Fruit fly (Drosophila melanogaster) whole organism, embryonic: Measurements from ENCODE around the gene Rnf146.

Experiments
- Awh ChIP-seq: fragments of 200-800 bp; sonication (Bioruptor generic); IDR thresholded peaks from 2 replicates; pipeline ENCODE4, ENCODE4 v1.3.6; 2022; ENCODE audit warnings: missing biosample characterization, missing genetic modification characterization
- CG10267 ChIP-seq: fragments of 200-800 bp; sonication (Bioruptor generic); optimal IDR thresholded peaks from 2 replicates; lab custom pipeline; 2018; ENCODE audit warnings: missing biosample characterization, mild to moderate bottlenecking, missing genetic modification characterization, moderate library complexity
- CG11695 ChIP-seq: fragments of 200-800 bp; sonication (Bioruptor generic); IDR thresholded peaks from 3 replicates; pipeline ENCODE4 v1.3.6; 2022; ENCODE audit warnings: missing biosample characterization, missing genetic modification characterization
- CG13624 ChIP-seq: fragments of 200-800 bp; sonication (Bioruptor generic); optimal IDR thresholded peaks from 2 replicates; lab custom pipeline; 2016; ENCODE audit warnings: missing biosample characterization, missing genetic modification characterization
- CG15601 ChIP-seq: fragments of 200-800 bp; sonication (Bioruptor generic); optimal IDR thresholded peaks from 3 replicates; lab custom pipeline; 2019; ENCODE audit warnings: missing biosample characterization, mild to moderate bottlenecking, missing genetic modification characterization, moderate library complexity
- CG17568 ChIP-seq: fragments of 200-800 bp; sonication (Bioruptor generic); optimal IDR thresholded peaks from 2 replicates; lab custom pipeline; 2018; ENCODE audit warnings: missing biosample characterization, mild to moderate bottlenecking, missing genetic modification characterization, moderate library complexity
- CG17802 ChIP-seq: fragments of 200-800 bp; sonication (Bioruptor generic); optimal IDR thresholded peaks from 2 replicates; lab custom pipeline; 2018; ENCODE audit warnings: missing biosample characterization, mild to moderate bottlenecking, missing genetic modification characterization, moderate library complexity
- CG1792 ChIP-seq: fragments of 200-800 bp; sonication (Bioruptor generic); optimal IDR thresholded peaks from 2 replicates; lab custom pipeline; 2016; ENCODE audit warnings: missing biosample characterization, missing genetic modification characterization
- CG18619 ChIP-seq: fragments of 200-800 bp; sonication (Bioruptor generic); optimal IDR thresholded peaks from 3 replicates; lab custom pipeline; 2017; ENCODE audit warnings: missing biosample characterization, mild to moderate bottlenecking, missing genetic modification characterization
- CG30020 ChIP-seq: fragments of 200-800 bp; optimal IDR thresholded peaks from 2 replicates; lab custom pipeline; 2019; ENCODE audit warnings: missing biosample characterization, mild to moderate bottlenecking, missing genetic modification characterization, moderate library complexity
- CG31365 ChIP-seq: fragments of 200-800 bp; sonication (Bioruptor generic); optimal IDR thresholded peaks from 2 replicates; lab custom pipeline; 2018; ENCODE audit warnings: missing biosample characterization, mild to moderate bottlenecking, missing genetic modification characterization
- CG31441 ChIP-seq: fragments of 200-800 bp; sonication (Bioruptor generic); IDR thresholded peaks from 2 replicates; pipeline ENCODE4 v1.3.6; 2022; ENCODE audit warnings: missing biosample characterization, missing genetic modification characterization
- CG32767 ChIP-seq: fragments of 200-800 bp; sonication (Bioruptor generic); IDR thresholded peaks from 2 replicates; pipeline ENCODE4 v1.3.6; 2022; ENCODE audit warnings: missing biosample characterization, missing genetic modification characterization
- CG33213 ChIP-seq: fragments of 200-800 bp; sonication (Bioruptor generic); optimal IDR thresholded peaks from 3 replicates; lab custom pipeline; 2016; ENCODE audit warnings: missing biosample characterization, missing genetic modification characterization
- CG3838 ChIP-seq: fragments of 200-800 bp; sonication (Bioruptor generic); optimal IDR thresholded peaks from 3 replicates; lab custom pipeline; 2016; ENCODE audit warnings: missing biosample characterization, missing genetic modification characterization
- CG5180 ChIP-seq: fragments of 200-800 bp; sonication (Bioruptor generic); optimal IDR thresholded peaks from 3 replicates; lab custom pipeline; 2017; ENCODE audit warnings: missing biosample characterization, missing genetic modification characterization, mild to moderate bottlenecking, moderate library complexity, missing genetic modification reagents
- CG6254 ChIP-seq: fragments of 200-800 bp; sonication (Bioruptor generic); optimal IDR thresholded peaks from 3 replicates; lab custom pipeline; 2017; ENCODE audit warnings: mild to moderate bottlenecking, missing biosample characterization, missing genetic modification reagents, missing genetic modification characterization
- CG6689 ChIP-seq: fragments of 200-800 bp; sonication (Bioruptor generic); IDR thresholded peaks from 2 replicates; pipeline ENCODE4 v1.3.6; 2022; ENCODE audit warnings: missing biosample characterization, missing genetic modification characterization
- CG7556 ChIP-seq: fragments of 200-800 bp; sonication (Bioruptor generic); optimal IDR thresholded peaks from 2 replicates; lab custom pipeline; 2017; ENCODE audit warnings: missing biosample characterization, mild to moderate bottlenecking, missing genetic modification characterization
- CG8281 ChIP-seq: fragments of 200-800 bp; sonication (Bioruptor generic); optimal IDR thresholded peaks from 2 replicates; lab custom pipeline; 2018; ENCODE audit warnings: missing biosample characterization, mild to moderate bottlenecking, missing genetic modification characterization, moderate library complexity
- Camta ChIP-seq: fragments of 200-800 bp; sonication (Bioruptor generic); optimal IDR thresholded peaks from 2 replicates; lab custom pipeline; 2016; ENCODE audit warnings: missing biosample characterization, missing genetic modification characterization
- ERR ChIP-seq: fragments of 200-800 bp; sonication (Bioruptor generic); optimal IDR thresholded peaks from 2 replicates; lab custom pipeline; 2016; ENCODE audit warnings: missing biosample characterization, missing genetic modification characterization
- Lpt ChIP-seq: fragments of >200 bp; optimal IDR thresholded peaks from 2 replicates; lab custom pipeline; 2018; ENCODE audit warnings: missing biosample characterization, missing genetic modification characterization
- Mad ChIP-seq: fragments of 200-800 bp; sonication (Bioruptor generic); optimal IDR thresholded peaks from 2 replicates; lab custom pipeline; 2016; ENCODE audit warnings: missing biosample characterization, missing genetic modification characterization
- Myb ChIP-seq: fragments of 200-800 bp; sonication (Bioruptor generic); optimal IDR thresholded peaks from 2 replicates; lab custom pipeline; 2016; ENCODE audit warnings: missing biosample characterization, missing genetic modification characterization
- Neu2 ChIP-seq: fragments of 200-800 bp; sonication (Bioruptor generic); optimal IDR thresholded peaks from 3 replicates; lab custom pipeline; 2016; ENCODE audit warnings: missing biosample characterization, missing genetic modification characterization, borderline replicate concordance
- Stat92E ChIP-seq, 3 experiments: fragments of >200 bp in 2 of 3; fragments of 200-800 bp in 1 of 3; sonication (Bioruptor generic) in 1 of 3; optimal IDR thresholded peaks; 2 replicates each; lab custom pipeline; 2017 to 2019; ENCODE audit warnings: missing biosample characterization in 3 of 3, missing genetic modification characterization in 3 of 3, mild to moderate bottlenecking in 1 of 3, moderate library complexity in 1 of 3
- ab ChIP-seq: fragments of 200-800 bp; sonication (Bioruptor generic); optimal IDR thresholded peaks from 2 replicates; lab custom pipeline; 2016; ENCODE audit warnings: missing biosample characterization, missing genetic modification characterization
- amos ChIP-seq: fragments of 200-800 bp; sonication (Bioruptor generic); IDR thresholded peaks from 2 replicates; pipeline ENCODE4 v1.3.6; 2022; ENCODE audit warnings: missing biosample characterization, missing genetic modification characterization; ENCODE audit not compliant: partially characterized antibody
- ash1 ChIP-seq: fragments of 200-800 bp; sonication (Bioruptor generic); optimal IDR thresholded peaks from 2 replicates; lab custom pipeline; 2018; ENCODE audit warnings: missing biosample characterization, mild to moderate bottlenecking, missing genetic modification characterization
- ato ChIP-seq: fragments of 200-800 bp; sonication (Bioruptor generic); IDR thresholded peaks from 2 replicates; pipeline ENCODE4 v1.3.6; 2022; ENCODE audit warnings: missing biosample characterization, missing genetic modification characterization; ENCODE audit not compliant: partially characterized antibody
- chinmo ChIP-seq: fragments of 200-800 bp; sonication (Bioruptor generic); IDR thresholded peaks from 4 replicates; pipeline ENCODE4 v1.3.6; 2022; ENCODE audit warnings: missing biosample characterization, missing genetic modification characterization; ENCODE audit not compliant: partially characterized antibody
- ci ChIP-seq: fragments of 200-800 bp; sonication (Bioruptor generic); IDR thresholded peaks from 3 replicates; pipeline ENCODE4 v1.3.6; 2022; ENCODE audit warnings: missing biosample characterization, missing genetic modification characterization
- disco-r ChIP-seq: fragments of 200-800 bp; sonication (Bioruptor generic); optimal IDR thresholded peaks from 2 replicates; lab custom pipeline; 2016; ENCODE audit warnings: missing biosample characterization, missing genetic modification characterization
- ems ChIP-seq: fragments of 200-800 bp; sonication (Bioruptor generic); optimal IDR thresholded peaks from 3 replicates; lab custom pipeline; 2016; ENCODE audit warnings: missing biosample characterization, missing genetic modification characterization
- esg ChIP-seq: fragments of 200-800 bp; sonication (Bioruptor generic); conservative IDR thresholded peaks from 2 replicates; pipeline ENCODE4 v1.3.6; 2022; ENCODE audit warnings: missing biosample characterization, missing genetic modification characterization
- exex ChIP-seq: fragments of 200-800 bp; sonication (Bioruptor generic); optimal IDR thresholded peaks from 4 replicates; lab custom pipeline; 2018; ENCODE audit warnings: missing biosample characterization, mild to moderate bottlenecking, missing genetic modification characterization, moderate library complexity
- ftz-f1 ChIP-seq: fragments of 200-800 bp; sonication (Bioruptor generic); optimal IDR thresholded peaks from 2 replicates; lab custom pipeline; 2016; ENCODE audit warnings: missing biosample characterization, missing genetic modification characterization
- gcm ChIP-seq: fragments of 200-800 bp; sonication (Bioruptor generic); optimal IDR thresholded peaks from 2 replicates; lab custom pipeline; 2019; ENCODE audit warnings: missing biosample characterization, mild to moderate bottlenecking, missing genetic modification characterization, moderate library complexity
- hb ChIP-seq: fragments of 200-800 bp; sonication (Bioruptor generic); IDR thresholded peaks from 3 replicates; pipeline ENCODE4 v1.3.6; 2022; ENCODE audit warnings: missing biosample characterization, missing genetic modification characterization; ENCODE audit not compliant: partially characterized antibody
- ind ChIP-seq: fragments of 200-800 bp; sonication (Bioruptor generic); optimal IDR thresholded peaks from 3 replicates; lab custom pipeline; 2016; ENCODE audit warnings: missing biosample characterization, missing genetic modification characterization
- klu ChIP-seq: fragments of 200-800 bp; sonication (Bioruptor generic); IDR thresholded peaks from 2 replicates; pipeline ENCODE4 v1.3.6; 2022; ENCODE audit warnings: missing biosample characterization, missing genetic modification characterization
- nau ChIP-seq: fragments of 200-800 bp; sonication (Bioruptor generic); optimal IDR thresholded peaks from 3 replicates; lab custom pipeline; 2017; ENCODE audit warnings: missing biosample characterization, mild to moderate bottlenecking, missing genetic modification characterization, missing genetic modification reagents
- pros ChIP-seq: fragments of 200-800 bp; sonication (Bioruptor generic); optimal IDR thresholded peaks from 3 replicates; lab custom pipeline; 2019; ENCODE audit warnings: missing biosample characterization, mild to moderate bottlenecking, missing genetic modification characterization, moderate library complexity
- sr ChIP-seq: fragments of 200-800 bp; sonication (Bioruptor generic); IDR thresholded peaks from 3 replicates; pipeline ENCODE4 v1.3.6; 2022; ENCODE audit warnings: missing biosample characterization, missing genetic modification characterization
- unpg ChIP-seq: fragments of 200-800 bp; sonication (Bioruptor generic); optimal IDR thresholded peaks from 3 replicates; lab custom pipeline; 2018; ENCODE audit warnings: missing biosample characterization, mild to moderate bottlenecking, missing genetic modification characterization, moderate library complexity
- vfl ChIP-seq: fragments of 200-800 bp; sonication (Bioruptor generic); optimal IDR thresholded peaks from 2 replicates; lab custom pipeline; 2016; ENCODE audit warnings: missing biosample characterization, missing genetic modification characterization
- vnd ChIP-seq: fragments of 200-800 bp; sonication (Bioruptor generic); IDR thresholded peaks from 3 replicates; pipeline ENCODE4 v1.3.6; 2022; ENCODE audit warnings: missing biosample characterization, missing genetic modification characterization; ENCODE audit not compliant: partially characterized antibody
- zf30C ChIP-seq: fragments of 200-800 bp; sonication (Bioruptor generic); optimal IDR thresholded peaks from 3 replicates; lab custom pipeline; 2018; ENCODE audit warnings: missing biosample characterization, mild to moderate bottlenecking, missing genetic modification characterization
- zfh2 ChIP-seq: fragments of 200-800 bp; sonication (Bioruptor generic); optimal IDR thresholded peaks from 2 replicates; lab custom pipeline; 2016; ENCODE audit warnings: missing biosample characterization, missing genetic modification characterization

Gene Rnf146

dm6 chr3L:19687200-19687687 lies 44.6 kb upstream of the Rnf146 start, which contains the start of the genes CG8765 and Gbeta76C (continued):
- peak; percentile 14 for TF ChIP-seq ERR
- TF ChIP-seq zfh2, result peak; percentile 65
- TF ChIP-seq CG31441 (GFP tag; lab: Robert Waterston, UW), result no peak
- peak in 1 of 3 experiments; percentile 77 for TF ChIP-seq Stat92E (GFP tag; optimal IDR thresholded peaks at IDR 0.05; lab: Kevin White, UChicago)
- no peak for TF ChIP-seq Lpt (GFP tag; lab: Kevin White, UChicago)
- peak; percentile 44; the same call in 1 of the 2 replicates for TF ChIP-seq CG6689 (GFP tag; lab: Robert Waterston, UW)
- no peak for TF ChIP-seq CG8281
- TF ChIP-seq ftz-f1 (GFP tag; lab: Kevin White, UChicago), result peak; percentile 70
- TF ChIP-seq zf30C, result no peak
- TF ChIP-seq amos (GFP tag; lab: Robert Waterston, UW), result peak; percentile 60
- TF ChIP-seq ci (GFP tag; lab: Robert Waterston, UW), result peak; percentile 78; the same call in 2 of the 3 replicates
- no peak for TF ChIP-seq sr (GFP tag; lab: Robert Waterston, UW)
- TF ChIP-seq vnd (GFP tag; lab: Robert Waterston, UW), result no peak
- TF ChIP-seq CG17802 (tag; lab: Kevin White, UChicago), result no peak
- TF ChIP-seq Myb, result peak; percentile 93
- TF ChIP-seq ems (GFP tag; lab: Kevin White, UChicago), result peak; percentile 55
- TF ChIP-seq CG31365, result no peak
- no peak for TF ChIP-seq ash1 (GFP tag; lab: Kevin White, UChicago)
- TF ChIP-seq unpg (GFP tag; lab: Kevin White, UChicago), result no peak
- no peak for TF ChIP-seq Awh
- TF ChIP-seq Camta (GFP tag; lab: Kevin White, UChicago), result no peak
- peak; percentile 84 for TF ChIP-seq CG33213
- TF ChIP-seq CG15601 (tag; lab: Kevin White, UChicago), result no peak
- TF ChIP-seq nau, result no peak
- TF ChIP-seq CG17568 (GFP tag; lab: Kevin White, UChicago), result no peak
- TF ChIP-seq exex (tag; lab: Kevin White, UChicago), result no peak
- TF ChIP-seq CG30020 (tag; lab: Kevin White, UChicago), result no peak
- no peak for TF ChIP-seq CG6254 (GFP tag; lab: Kevin White, UChicago)
- peak; percentile 30 for TF ChIP-seq ind (GFP tag; lab: Kevin White, UChicago)
- no peak for TF ChIP-seq Mad (GFP tag; lab: Kevin White, UChicago)
- TF ChIP-seq CG18619 (GFP tag; lab: Kevin White, UChicago), result no peak
- no peak for TF ChIP-seq CG11695
- TF ChIP-seq chinmo (GFP tag; lab: Robert Waterston, UW), result 0 out of 4 replicates have a peak, but pooled peaks have one; percentile 52
- no peak for TF ChIP-seq ato (GFP tag; lab: Robert Waterston, UW)
- no peak for TF ChIP-seq CG7556
- TF ChIP-seq CG10267, result peak; percentile 98
- no peak for TF ChIP-seq disco-r (GFP tag; lab: Kevin White, UChicago)
- no peak for TF ChIP-seq gcm (GFP tag; lab: Kevin White, UChicago)
- TF ChIP-seq CG32767, result no peak
- TF ChIP-seq hb (GFP tag; lab: Robert Waterston, UW), result no peak
- peak; percentile 63 for TF ChIP-seq CG13624 (GFP tag; lab: Kevin White, UChicago)
- TF ChIP-seq CG3838 (GFP tag; lab: Kevin White, UChicago), result no peak
- no peak for TF ChIP-seq klu (GFP tag; lab: Robert Waterston, UW)
- TF ChIP-seq CG1792 (GFP tag; lab: Kevin White, UChicago), result peak; percentile 20
- TF ChIP-seq CG5180 (GFP tag; lab: Kevin White, UChicago), result no peak
- TF ChIP-seq Neu2 (GFP tag; lab: Kevin White, UChicago), result no peak
- no peak for TF ChIP-seq esg (GFP tag; lab: Robert Waterston, UW)
- no peak for TF ChIP-seq pros (GFP tag; lab: Kevin White, UChicago)
- TF ChIP-seq vfl, result peak; percentile 55
- no peak for TF ChIP-seq ab (GFP tag; lab: Kevin White, UChicago)
